Worm (Caenorhabditis elegans): ENCODE measurements around the gene msp-58.
A peak's percentile ranks its signal among the peaks of the same experiment; 100 is the strongest.

Gene msp-58

ce11 chrIV:5334518-5334917, 26.1 kb downstream of the msp-58 start (continued):
- TF ChIP-seq duxl-1 (tag; optimal IDR thresholded peaks at IDR 0.05; ENCODE audit: poor library complexity) (peak; percentile 25), zfp-2 (tag; optimal IDR thresholded peaks at IDR 0.05) (no peak), set-16 (GFP tag; IDR thresholded peaks at IDR 0.05) (no peak), nhr-111 (GFP tag; optimal IDR thresholded peaks at IDR 0.05) (peak; percentile 64), mep-1 (tag; optimal IDR thresholded peaks at IDR 0.05) (peak; percentile 62), lim-7 (GFP tag; IDR thresholded peaks at IDR 0.05) (no peak), ceh-28 (tag; optimal IDR thresholded peaks at IDR 0.05) (no peak), nhr-48 (tag; optimal IDR thresholded peaks at IDR 0.05) (peak; percentile 4), gei-8 (GFP tag; optimal IDR thresholded peaks at IDR 0.05) (peak; percentile 24), dve-1 (tag; optimal IDR thresholded peaks at IDR 0.05; ENCODE audit: insufficient read depth) (peak; percentile 61), T26A8.4 (GFP tag; IDR thresholded peaks at IDR 0.05) (peak; percentile 70; the same call in 1 of the 2 replicates), daf-19 (GFP tag; conservative IDR thresholded peaks at IDR 0.05) (no peak), lsy-2 (tag; optimal IDR thresholded peaks at IDR 0.05) (peak in 1 of 2 experiments; percentile 66), ceh-44 (GFP tag; IDR thresholded peaks at IDR 0.05) (peak; percentile 73), ZK337.2 (GFP tag; IDR thresholded peaks at IDR 0.05) (peak; percentile 71), aly-2 (tag; optimal IDR thresholded peaks at IDR 0.05) (no peak), ceh-20 (GFP tag; IDR thresholded peaks at IDR 0.05) (0 out of 2 replicates have a peak, but pooled peaks have one; percentile 67), fos-1 (tag; optimal IDR thresholded peaks at IDR 0.05) (no peak), hlh-11 (tag; optimal IDR thresholded peaks at IDR 0.05) (peak; percentile 49), rbr-2 (tag; optimal IDR thresholded peaks at IDR 0.05) (peak; percentile 65), hmg-1.1 (GFP tag; IDR thresholded peaks at IDR 0.05) (peak; percentile 83), mxl-3 (GFP tag; optimal IDR thresholded peaks at IDR 0.05) (peak; percentile 25), Y105C5A.15 (GFP tag; IDR thresholded peaks at IDR 0.05) (0 out of 2 replicates have a peak, but pooled peaks have one; percentile 41), F26F4.8 (GFP tag; conservative IDR thresholded peaks at IDR 0.05) (no peak), attf-4 (tag; optimal IDR thresholded peaks at IDR 0.05) (no peak), madf-9 (GFP tag; conservative IDR thresholded peaks at IDR 0.05) (peak; percentile 34; the same call in 1 of the 2 replicates), zip-2 (tag; optimal IDR thresholded peaks at IDR 0.05) (no peak), daf-12 (tag; optimal IDR thresholded peaks at IDR 0.05) (no peak), egl-27 (tag; optimal IDR thresholded peaks at IDR 0.05) (no peak), daf-16 (GFP tag; optimal IDR thresholded peaks at IDR 0.05) (peak; percentile 6 to 34), daf-16 (tag; optimal IDR thresholded peaks at IDR 0.05) (peak; percentile 50), F44E2.7 (GFP tag; IDR thresholded peaks at IDR 0.05) (no peak), nhr-25 (tag; optimal IDR thresholded peaks at IDR 0.05; ENCODE audit: borderline replicate concordance, insufficient read depth) (no peak), Y48G9A.11 (GFP tag; IDR thresholded peaks at IDR 0.05) (no peak), zag-1 (tag; optimal IDR thresholded peaks at IDR 0.05) (no peak), lin-38 (GFP tag; IDR thresholded peaks at IDR 0.05) (peak; percentile 79), Y5F2A.4 (GFP tag; optimal IDR thresholded peaks at IDR 0.05) (peak; percentile 23)

- no peak for TF ChIP-seq zip-2 (tag; optimal IDR thresholded peaks at IDR 0.05)
- no peak for TF ChIP-seq zfp-3 (GFP tag; conservative IDR thresholded peaks at IDR 0.05)
- peak in 1 of 2 experiments; percentile 18 for TF ChIP-seq mdl-1 (tag; optimal IDR thresholded peaks at IDR 0.05)
- no peak for TF ChIP-seq arid-1 (GFP tag; conservative IDR thresholded peaks at IDR 0.05)
- TF ChIP-seq spr-1 (tag; optimal IDR thresholded peaks at IDR 0.05): no peak
- peak; percentile 57 for TF ChIP-seq hlh-30 (tag; optimal IDR thresholded peaks at IDR 0.05; ENCODE audit: insufficient read depth)
- TF ChIP-seq lsy-2 (tag; optimal IDR thresholded peaks at IDR 0.05): no peak
- peak; percentile 88 for TF ChIP-seq aha-1 (tag)
- no peak for TF ChIP-seq ceh-28 (tag; optimal IDR thresholded peaks at IDR 0.05)
- no peak for TF ChIP-seq nhr-102 (tag; optimal IDR thresholded peaks at IDR 0.05)
- no peak for TF ChIP-seq lin-13 (GFP tag; optimal IDR thresholded peaks at IDR 0.05)
- no peak for TF ChIP-seq vab-7 (GFP tag; IDR thresholded peaks at IDR 0.05)
- TF ChIP-seq sdz-12 (GFP tag; optimal IDR thresholded peaks at IDR 0.05): no peak
- TF ChIP-seq aly-2 (tag; optimal IDR thresholded peaks at IDR 0.05): no peak
- no peak for TF ChIP-seq mes-2 (tag; optimal IDR thresholded peaks at IDR 0.05; ENCODE audit: poor library complexity, severe bottlenecking)
- TF ChIP-seq daf-8 (GFP tag; IDR thresholded peaks at IDR 0.05): no peak
- TF ChIP-seq ZK546.5 (tag; optimal IDR thresholded peaks at IDR 0.05): no peak
Observed at ce11 chrIV:5337649-5338048, 29.3 kb downstream of the msp-58 start.
